Worm (Caenorhabditis elegans): ENCODE data around the gene drl-1.

DNA sequence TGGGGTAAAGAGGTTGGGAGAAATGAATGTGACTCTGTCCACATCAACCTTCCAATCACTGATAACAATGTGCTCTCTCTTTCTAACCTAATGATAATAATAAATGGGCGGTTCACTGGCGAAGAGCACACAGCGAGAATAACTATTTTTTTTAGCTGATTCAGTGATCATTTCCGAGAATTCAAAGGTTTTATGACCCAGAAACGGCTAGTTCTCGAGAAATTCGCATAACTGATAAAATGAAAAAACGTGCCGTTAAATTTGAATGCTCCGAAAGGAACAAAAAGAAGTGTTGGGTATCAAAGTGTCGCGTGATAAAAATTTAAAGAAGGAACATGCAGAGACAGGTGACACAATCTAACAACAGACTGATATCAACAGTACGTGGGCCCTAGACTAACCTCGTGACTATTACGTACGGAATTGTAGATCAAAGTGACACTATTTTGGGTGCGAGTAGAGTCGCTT is 29.1 kb upstream of the drl-1 start:
- TF ChIP-seq sptf-1 (tag; optimal IDR thresholded peaks at IDR 0.05) (no peak), ets-5 (GFP tag; IDR thresholded peaks at IDR 0.05) (no peak), nhr-77 (tag; optimal IDR thresholded peaks at IDR 0.05) (no peak), nhr-47 (tag; optimal IDR thresholded peaks at IDR 0.05) (peak; percentile 2), ama-1 (optimal IDR thresholded peaks at IDR 0.05) (no peak), nhr-28 (tag; optimal IDR thresholded peaks at IDR 0.05) (no peak)
